Worm (Caenorhabditis elegans) whole organism, dauer: Measurements from ENCODE around the gene sul-3.

ENCODE experiments used
- unc-62 ChIP-seq: sonication (generic microtip); optimal IDR thresholded peaks from 2 replicates; lab custom pipeline; 2017; ENCODE audit warnings: missing biosample characterization, missing genetic modification reagents, missing genetic modification characterization

sul-3 gene

ce11 chrX:7834117-7834516 is at the start of gene sul-3:
Gene sul-3 (minus strand): TSS chrX:7834217.
- TF ChIP-seq unc-62 (GFP tag; lab: Kevin White, UChicago): no peak

DNA sequence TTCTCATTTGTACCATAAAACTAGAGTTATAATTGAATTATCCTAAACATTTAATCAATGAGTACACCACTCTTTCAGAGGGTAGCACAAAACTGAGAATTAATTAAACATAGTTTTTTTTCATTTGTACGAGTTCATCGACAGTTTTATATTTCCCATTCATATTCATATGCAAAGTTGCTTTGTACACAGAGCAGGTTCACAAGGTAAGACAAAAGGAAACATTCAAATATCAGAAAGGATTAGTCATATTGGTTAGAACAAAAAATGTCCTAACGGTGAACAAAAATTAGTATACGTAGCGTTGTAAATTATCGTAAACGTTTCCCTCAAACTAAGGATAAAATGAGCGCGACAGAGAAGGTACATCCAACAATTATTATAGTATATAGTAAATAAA is 47.3 kb upstream of the sul-3 start:
- TF ChIP-seq unc-62 (GFP tag; lab: Kevin White, UChicago): no peak

DNA sequence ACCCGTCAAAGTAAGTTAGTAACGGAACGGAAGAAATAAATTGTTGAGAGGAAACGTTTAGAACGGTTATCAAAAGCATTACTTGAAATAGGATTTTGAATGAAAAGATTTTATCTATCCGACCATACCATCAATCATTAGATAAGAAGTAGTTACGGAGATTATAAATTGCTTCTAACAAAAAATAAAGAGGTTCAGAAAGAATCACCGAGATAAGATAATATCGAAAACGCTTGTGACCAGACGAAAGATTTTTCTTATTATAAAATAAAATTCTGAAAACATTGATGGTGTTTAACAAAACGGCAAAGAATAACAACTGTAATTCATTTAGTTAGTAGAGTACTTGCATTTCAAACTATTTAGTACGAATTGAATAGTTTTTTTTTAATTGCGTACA is 46.8 kb upstream of the sul-3 start, which contains the start of gene C39D10.8:
C39D10.8 (minus strand) TSS at position 101 of the 400 bp plus-strand sequence.
- TF ChIP-seq unc-62 (GFP tag; lab: Kevin White, UChicago): no peak

ce11 chrX:7875854-7876253 is 41.8 kb upstream of the sul-3 start, which contains the start of gene cca-1:
Gene cca-1 (minus strand): TSS chrX:7875954.
- no peak for TF ChIP-seq unc-62 (GFP tag; lab: Kevin White, UChicago)

DNA sequence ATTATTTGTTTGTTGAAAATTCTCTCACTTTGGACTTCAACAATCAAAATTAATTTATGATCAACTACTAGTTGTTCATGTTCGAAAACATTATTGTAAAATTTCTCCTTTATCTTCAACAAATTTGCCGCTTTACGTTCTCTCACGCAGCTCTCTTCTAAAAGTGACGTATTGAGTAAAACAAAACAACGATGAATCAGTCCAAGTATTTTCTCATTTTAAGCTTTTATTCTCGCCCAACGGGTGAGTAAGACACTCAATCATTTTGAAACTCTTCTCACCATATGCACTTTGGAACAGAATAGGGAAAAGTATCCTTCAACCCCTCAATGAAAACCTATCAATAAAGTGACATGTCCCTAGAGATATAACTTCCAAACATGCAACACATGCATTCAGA is 39.3 kb upstream of the sul-3 start:
- no peak for TF ChIP-seq unc-62 (GFP tag; lab: Kevin White, UChicago)

- no peak for TF ChIP-seq unc-62 (GFP tag; lab: Kevin White, UChicago)
Measured at ce11 chrX:7867307-7867706, 33.3 kb upstream of the sul-3 start.

- no peak for TF ChIP-seq unc-62 (GFP tag; lab: Kevin White, UChicago)
Measured at ce11 chrX:7866493-7866892, 32.5 kb upstream of the sul-3 start.

DNA sequence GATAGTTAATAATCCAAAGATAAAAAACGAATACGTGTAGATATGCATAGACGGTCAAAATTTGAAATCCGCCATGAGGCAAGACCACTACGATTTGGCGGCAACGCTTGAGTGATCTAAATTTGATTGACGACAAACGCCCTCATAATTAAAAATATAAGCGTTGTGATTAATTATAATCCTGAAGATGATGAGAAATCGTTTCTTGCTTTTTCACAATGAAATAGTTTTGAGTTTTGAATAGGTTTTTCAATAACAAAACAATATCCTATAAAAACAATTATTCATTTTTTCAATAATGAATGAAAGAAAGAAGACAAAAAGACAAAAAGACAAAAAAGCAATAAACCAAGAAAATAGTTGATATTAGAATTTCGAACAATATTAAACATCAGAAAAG is 13.4 kb upstream of the sul-3 start, which contains the start of gene C54D2.6:
C54D2.6 (minus strand) TSS at position 101 of the 400 bp plus-strand sequence.
- TF ChIP-seq unc-62 (GFP tag; lab: Kevin White, UChicago): no peak

DNA sequence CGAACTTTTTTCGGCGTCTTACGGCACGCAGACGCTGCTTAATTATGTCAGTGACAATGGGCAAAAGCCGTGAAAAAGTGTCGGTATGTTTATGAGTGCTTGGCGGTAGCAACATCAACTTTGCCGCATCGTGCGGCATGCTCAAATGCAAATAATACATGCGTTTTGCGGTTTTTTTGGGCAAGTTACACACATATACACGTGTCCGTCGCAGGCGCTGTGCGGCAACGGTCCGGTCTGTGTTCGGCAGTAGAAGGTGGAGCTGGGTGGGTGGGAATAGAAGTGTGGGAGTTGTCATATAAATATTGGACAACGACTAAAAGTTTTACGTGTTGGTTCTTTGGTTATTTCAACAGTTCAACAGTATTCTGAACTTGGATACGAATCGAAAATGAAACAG is 8.2 kb upstream of the sul-3 start, which contains the start of gene idpp-11:
idpp-11 (plus strand) TSS at position 301 of the 400 bp plus-strand sequence.
- no peak for TF ChIP-seq unc-62 (GFP tag; lab: Kevin White, UChicago)

DNA sequence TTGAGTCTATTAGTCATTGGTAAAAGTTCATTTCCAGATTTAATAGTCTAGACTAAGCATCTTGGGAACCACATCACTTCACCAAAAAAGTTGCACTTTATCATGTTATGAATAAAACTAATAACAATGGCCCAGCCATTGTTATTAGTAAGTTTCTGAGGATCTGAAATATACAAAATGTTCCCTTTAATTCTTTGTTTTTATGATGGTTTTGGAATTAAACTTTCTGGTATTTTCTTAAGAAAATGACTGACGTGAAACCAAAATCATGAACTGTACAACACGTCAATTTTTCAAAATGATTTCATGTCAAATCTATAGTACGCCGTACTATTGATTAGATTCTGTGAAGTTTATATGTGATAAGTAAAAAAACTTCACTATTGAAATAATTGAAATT is 6.0 kb upstream of the sul-3 start:
- no peak for TF ChIP-seq unc-62 (GFP tag; lab: Kevin White, UChicago)

DNA sequence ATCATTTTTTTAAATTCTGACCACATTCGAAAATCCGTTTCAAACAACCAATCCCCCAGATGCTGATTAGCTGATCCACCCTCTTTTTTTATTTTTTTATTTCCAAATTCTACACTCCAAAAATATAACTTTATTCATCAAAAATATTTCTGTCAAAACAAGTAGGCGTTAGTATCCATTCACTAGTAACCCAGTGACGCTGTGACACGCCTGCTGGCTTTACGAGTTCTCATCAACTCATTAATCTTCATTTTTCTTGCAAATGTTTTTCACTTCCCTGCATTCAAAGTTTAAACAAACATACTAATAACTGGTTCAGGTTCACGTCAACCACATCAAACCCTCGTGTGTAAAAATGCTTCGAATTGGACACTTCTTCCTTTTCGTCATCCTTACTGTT is 4.6 kb upstream of the sul-3 start, which contains the start of gene nlp-101:
nlp-101 (plus strand) TSS at position 301 of the 400 bp plus-strand sequence.
- no peak for TF ChIP-seq unc-62 (GFP tag; lab: Kevin White, UChicago)

DNA sequence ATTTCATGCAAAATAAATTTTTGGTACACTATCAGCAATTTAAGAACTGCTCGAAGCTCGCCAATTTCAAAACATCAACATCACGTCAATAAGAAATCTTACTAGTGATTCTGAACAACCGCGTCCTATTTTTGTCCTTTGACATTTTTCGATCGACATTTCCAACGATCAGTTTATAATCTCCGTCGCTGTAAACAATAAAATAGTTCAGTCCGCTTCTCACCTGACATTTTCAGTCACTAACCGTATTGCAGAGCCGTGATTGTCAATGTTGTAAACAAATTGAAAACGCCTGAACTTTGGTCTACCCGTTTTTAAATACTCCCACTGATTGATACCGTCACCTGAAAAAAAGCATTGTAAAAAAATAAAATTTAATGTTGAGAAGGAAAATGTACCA is 6.0 kb downstream of the sul-3 start:
- TF ChIP-seq unc-62 (GFP tag; lab: Kevin White, UChicago): no peak

ce11 chrX:7826590-7827260 is 7.3 kb downstream of the sul-3 start:
- TF ChIP-seq unc-62 (GFP tag; lab: Kevin White, UChicago): no peak

- TF ChIP-seq unc-62 (GFP tag; lab: Kevin White, UChicago): no peak
Measured at ce11 chrX:7825707-7826106, 8.3 kb downstream of the sul-3 start.

- TF ChIP-seq unc-62 (GFP tag; lab: Kevin White, UChicago): no peak
Measured at ce11 chrX:7823108-7823704, 10.8 kb downstream of the sul-3 start, which contains the start of gene eef-1A.2. Gene eef-1A.2 (plus strand): TSS chrX:7823654.

- no peak for TF ChIP-seq unc-62 (GFP tag; lab: Kevin White, UChicago)
Measured at ce11 chrX:7817555-7817954, 16.5 kb downstream of the sul-3 start.
